Worm (Caenorhabditis elegans) whole organism, L4 larva: ENCODE data around the gene C10C6.13.
A peak's percentile ranks its signal among the peaks of the same experiment; 100 is the strongest.

Experiments
- F26F4.8 ChIP-seq: fragments of 200-800 bp; sonication (Bioruptor generic); conservative IDR thresholded peaks from 2 replicates; pipeline ENCODE4 v1.3.6; 2022; ENCODE audit warnings: missing genetic modification characterization, missing compliant biosample characterization
- F37D6.2 ChIP-seq: sonication (generic microtip); optimal IDR thresholded peaks from 2 replicates; lab custom pipeline; 2016; ENCODE audit warnings: mild to moderate bottlenecking, missing genetic modification characterization, missing compliant biosample characterization
- Y105C5A.15 ChIP-seq: fragments of 200-800 bp; sonication (Bioruptor generic); IDR thresholded peaks from 2 replicates; pipeline ENCODE4 v1.3.6; 2022; ENCODE audit warnings: missing genetic modification characterization, missing compliant biosample characterization
- Y48G9A.11 ChIP-seq: fragments of 200-800 bp; sonication (Bioruptor generic); IDR thresholded peaks from 2 replicates; pipeline ENCODE4 v1.3.6; 2022; ENCODE audit warnings: missing genetic modification reagents, missing genetic modification characterization, missing compliant biosample characterization
- aha-1 ChIP-seq: fragments of 150-350 bp; peaks from one replicate; lab custom pipeline; 2014; ENCODE audit warnings: missing biosample characterization, missing genetic modification characterization
- ama-1 ChIP-seq: fragments of 150-350 bp; optimal IDR thresholded peaks from 2 replicates; lab custom pipeline; 2014; ENCODE audit warnings: inconsistent platforms, mixed read lengths
- ceh-62 ChIP-seq: sonication (generic microtip); optimal IDR thresholded peaks from 2 replicates; lab custom pipeline; 2017; ENCODE audit warnings: missing biosample characterization, missing genetic modification characterization
- ces-1 ChIP-seq: fragments of 150-350 bp; sonication (generic microtip); optimal IDR thresholded peaks from 4 replicates; lab custom pipeline; 2014; ENCODE audit warnings: missing biosample characterization, missing genetic modification reagents, missing genetic modification characterization
- ctbp-1 ChIP-seq: fragments of 200-800 bp; sonication (Bioruptor generic); IDR thresholded peaks from 2 replicates; pipeline ENCODE4 v1.3.6; 2022; ENCODE audit warnings: missing genetic modification reagents, missing genetic modification characterization, missing compliant biosample characterization
- daf-16 ChIP-seq, 3 experiments: sonication (generic microtip); optimal IDR thresholded peaks; 2 replicates each; lab custom pipeline; 2016 to 2017; ENCODE audit warnings: missing genetic modification characterization in 3 of 3, missing genetic modification reagents in 3 of 3, mild to moderate bottlenecking in 2 of 3, missing compliant biosample characterization in 2 of 3, missing biosample characterization in 1 of 3, moderate library complexity in 1 of 3
- daf-19 ChIP-seq: fragments of 200-800 bp; sonication (Bioruptor generic); conservative IDR thresholded peaks from 2 replicates; pipeline ENCODE4 v1.3.6; 2022; ENCODE audit warnings: missing genetic modification characterization, missing compliant biosample characterization
- dmd-6 ChIP-seq: fragments of 200-800 bp; sonication (Bioruptor generic); IDR thresholded peaks from 2 replicates; pipeline ENCODE4 v1.3.6; 2022; ENCODE audit warnings: missing genetic modification reagents, missing genetic modification characterization, missing compliant biosample characterization
- dmd-8 ChIP-seq: fragments of 200-800 bp; sonication (Bioruptor generic); IDR thresholded peaks from 2 replicates; pipeline ENCODE4 v1.3.6; 2022; ENCODE audit warnings: missing genetic modification characterization, missing compliant biosample characterization
- dve-1 ChIP-seq: sonication (generic microtip); optimal IDR thresholded peaks from 2 replicates; lab custom pipeline; 2017; ENCODE audit warnings: antibody characterized with exemption, mild to moderate bottlenecking, missing genetic modification characterization, missing compliant biosample characterization; ENCODE audit not compliant: insufficient read depth
- egl-43 ChIP-seq: fragments of 200-800 bp; sonication (Bioruptor generic); IDR thresholded peaks from 2 replicates; pipeline ENCODE4 v1.3.6; 2022; ENCODE audit warnings: missing genetic modification reagents, missing genetic modification characterization, missing compliant biosample characterization
- gei-8 ChIP-seq: fragments of 200-800 bp; sonication (Bioruptor generic); optimal IDR thresholded peaks from 2 replicates; lab custom pipeline; 2018; ENCODE audit warnings: mild to moderate bottlenecking, missing genetic modification characterization, missing compliant biosample characterization
- hlh-11 ChIP-seq: fragments of 200-800 bp; sonication (Bioruptor generic); optimal IDR thresholded peaks from 2 replicates; lab custom pipeline; 2018; ENCODE audit warnings: mild to moderate bottlenecking, missing genetic modification characterization, missing compliant biosample characterization
- hlh-30 ChIP-seq: sonication (generic microtip); optimal IDR thresholded peaks from 2 replicates; lab custom pipeline; 2017; ENCODE audit warnings: antibody characterized with exemption, mild to moderate bottlenecking, missing genetic modification characterization, missing compliant biosample characterization; ENCODE audit not compliant: insufficient read depth
- jun-1 ChIP-seq: fragments of 150-350 bp; optimal IDR thresholded peaks from 2 replicates; lab custom pipeline; 2014; ENCODE audit warnings: missing biosample characterization, missing genetic modification reagents, missing genetic modification characterization
- lin-29 ChIP-seq: fragments of 200-800 bp; sonication (Bioruptor generic); IDR thresholded peaks from 2 replicates; pipeline ENCODE4 v1.3.6; 2022; ENCODE audit warnings: missing genetic modification reagents, missing genetic modification characterization, missing compliant biosample characterization
- lin-38 ChIP-seq: fragments of 200-800 bp; sonication (Bioruptor generic); IDR thresholded peaks from 2 replicates; pipeline ENCODE4 v1.3.6; 2022; ENCODE audit warnings: missing genetic modification reagents, missing genetic modification characterization, missing compliant biosample characterization
- lin-39 ChIP-seq: fragments of 150-350 bp; optimal IDR thresholded peaks from 2 replicates; lab custom pipeline; 2014; ENCODE audit warnings: missing biosample characterization, missing genetic modification reagents, missing genetic modification characterization
- mep-1 ChIP-seq: fragments of 150-350 bp; sonication (generic microtip); optimal IDR thresholded peaks from 3 replicates; lab custom pipeline; 2014; ENCODE audit warnings: missing biosample characterization, missing genetic modification characterization
- mxl-2 ChIP-seq: fragments of 200-800 bp; sonication (Bioruptor generic); conservative IDR thresholded peaks from 2 replicates; pipeline ENCODE4 v1.3.6; 2022; ENCODE audit warnings: missing genetic modification reagents, missing genetic modification characterization, missing compliant biosample characterization
- nhr-11 ChIP-seq: fragments of 150-350 bp; optimal IDR thresholded peaks from 2 replicates; lab custom pipeline; 2014; ENCODE audit warnings: missing biosample characterization, missing genetic modification characterization
- nhr-111 ChIP-seq: fragments of 200-800 bp; sonication (Bioruptor generic); optimal IDR thresholded peaks from 2 replicates; lab custom pipeline; 2018; ENCODE audit warnings: mild to moderate bottlenecking, missing genetic modification characterization, missing compliant biosample characterization
- nhr-25 ChIP-seq: sonication (generic microtip); optimal IDR thresholded peaks from 2 replicates; lab custom pipeline; 2017; ENCODE audit warnings: missing genetic modification characterization, mild to moderate bottlenecking, missing compliant biosample characterization, antibody characterized with exemption, moderate library complexity, borderline replicate concordance; ENCODE audit not compliant: insufficient read depth
- nhr-28 ChIP-seq: fragments of 150-350 bp; optimal IDR thresholded peaks from 2 replicates; lab custom pipeline; 2014; ENCODE audit warnings: missing biosample characterization, missing genetic modification characterization
- nhr-6 ChIP-seq: fragments of 150-350 bp; optimal IDR thresholded peaks from 2 replicates; lab custom pipeline; 2014; ENCODE audit warnings: missing biosample characterization, missing genetic modification characterization
- nhr-76 ChIP-seq: fragments of 150-350 bp; optimal IDR thresholded peaks from 2 replicates; lab custom pipeline; 2014; ENCODE audit warnings: missing biosample characterization, missing genetic modification characterization
- pha-4 ChIP-seq, 2 experiments: fragments of 150-350 bp in 1 of 2; fragments of 200-800 bp in 1 of 2; sonication (Bioruptor generic) in 1 of 2; IDR thresholded peaks in 1 of 2; optimal IDR thresholded peaks in 1 of 2; 2 replicates each; pipeline versions ENCODE4 v1.3.6 to Lab custom; 2014 to 2022; ENCODE audit warnings: missing genetic modification characterization in 2 of 2, missing genetic modification reagents in 2 of 2, missing biosample characterization in 1 of 2, missing compliant biosample characterization in 1 of 2
- rbr-2 ChIP-seq: sonication (generic microtip); optimal IDR thresholded peaks from 2 replicates; lab custom pipeline; 2016; ENCODE audit warnings: missing genotype, missing genetic modification characterization, missing compliant biosample characterization
- sdz-12 ChIP-seq: fragments of 200-800 bp; sonication (Bioruptor generic); optimal IDR thresholded peaks from 2 replicates; lab custom pipeline; 2018; ENCODE audit warnings: mild to moderate bottlenecking, missing genetic modification characterization, missing compliant biosample characterization
- skn-1 ChIP-seq: fragments of 150-350 bp; optimal IDR thresholded peaks from 2 replicates; lab custom pipeline; 2014; ENCODE audit warnings: missing biosample characterization, missing genetic modification characterization
- snpc-4 ChIP-seq: fragments of 150-350 bp; optimal IDR thresholded peaks from 2 replicates; lab custom pipeline; 2014; ENCODE audit warnings: missing biosample characterization, missing genetic modification characterization
- tag-97 ChIP-seq: fragments of 200-800 bp; sonication (Bioruptor generic); IDR thresholded peaks from 2 replicates; pipeline ENCODE4 v1.3.6; 2022; ENCODE audit warnings: missing genetic modification characterization, missing compliant biosample characterization
- unc-62 ChIP-seq, 3 experiments: fragments of 150-350 bp in 1 of 3; sonication (generic microtip); optimal IDR thresholded peaks in 2 of 3; peaks in 1 of 3; 1 replicate in 1 of 3; 2 replicates in 2 of 3; lab custom pipeline; 2014 to 2017; ENCODE audit warnings: missing biosample characterization in 3 of 3, missing genetic modification characterization in 3 of 3, missing genetic modification reagents in 3 of 3, missing genotype in 1 of 3
- zfp-3 ChIP-seq: fragments of 200-800 bp; sonication (Bioruptor generic); conservative IDR thresholded peaks from 2 replicates; pipeline ENCODE4 v1.3.6; 2022; ENCODE audit warnings: missing genetic modification reagents, missing genetic modification characterization, missing compliant biosample characterization

The C10C6.13 gene

ce11 chrIV:11458700-11459263 is 10.8 kb downstream of the C10C6.13 start:
- no peak for TF ChIP-seq nhr-25 (tag; lab: Kevin White, UChicago)
- no peak for TF ChIP-seq pha-4 (GFP tag; IDR thresholded peaks at IDR 0.05; lab: Robert Waterston, UW)
- no peak for TF ChIP-seq pha-4 (tag; optimal IDR thresholded peaks at IDR 0.05; lab: Kevin White, UChicago)
- no peak for TF ChIP-seq daf-19 (GFP tag; lab: Robert Waterston, UW)
- TF ChIP-seq unc-62 (GFP tag; optimal IDR thresholded peaks at IDR 0.05 in 1 of 2; lab: Kevin White, UChicago), result peak in 1 of 2 experiments; percentile 91
- no peak for TF ChIP-seq unc-62 (tag; optimal IDR thresholded peaks at IDR 0.05; lab: Kevin White, UChicago)
- no peak for TF ChIP-seq F26F4.8 (GFP tag; lab: Robert Waterston, UW)
- no peak for TF ChIP-seq ctbp-1 (GFP tag; lab: Robert Waterston, UW)
- TF ChIP-seq nhr-28 (tag; lab: Kevin White, UChicago), result no peak
- no peak for TF ChIP-seq dve-1 (tag; lab: Kevin White, UChicago)
- TF ChIP-seq egl-43 (GFP tag; lab: Robert Waterston, UW), result no peak
- TF ChIP-seq nhr-111 (GFP tag; lab: Kevin White, UChicago), result no peak
- TF ChIP-seq nhr-11 (tag; lab: Kevin White, UChicago), result peak; percentile 5
- no peak for TF ChIP-seq Y48G9A.11 (GFP tag; lab: Robert Waterston, UW)
- no peak for TF ChIP-seq sdz-12 (GFP tag; lab: Kevin White, UChicago)
- no peak for TF ChIP-seq dmd-8 (GFP tag; lab: Robert Waterston, UW)
- no peak for TF ChIP-seq mxl-2 (GFP tag; lab: Robert Waterston, UW)

DNA sequence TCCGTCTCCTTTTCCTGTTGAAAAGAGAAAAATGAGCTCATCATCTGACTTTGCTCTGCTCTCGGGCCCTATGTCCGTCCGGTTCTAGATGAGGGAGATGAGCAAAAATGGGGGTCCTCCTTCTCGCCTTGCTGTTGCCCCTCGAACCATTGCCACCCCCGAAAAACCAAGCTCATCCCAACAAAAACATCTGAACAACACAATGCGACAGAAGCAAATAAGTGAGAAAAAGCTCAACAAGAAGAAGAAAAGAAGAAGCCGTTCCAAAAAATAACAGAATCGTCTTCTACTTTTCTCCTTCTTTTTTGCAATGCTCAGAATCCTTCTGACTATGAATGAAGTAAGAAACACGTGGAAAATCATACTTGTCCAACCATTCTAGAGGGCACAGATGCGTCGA is 13.7 kb downstream of the C10C6.13 start:
- TF ChIP-seq hlh-30, result no peak
- peak; percentile 95 for TF ChIP-seq aha-1 (tag; lab: Kevin White, UChicago)
- no peak for TF ChIP-seq egl-43 (GFP tag; lab: Robert Waterston, UW)
- no peak for TF ChIP-seq lin-38 (GFP tag; lab: Robert Waterston, UW)

DNA sequence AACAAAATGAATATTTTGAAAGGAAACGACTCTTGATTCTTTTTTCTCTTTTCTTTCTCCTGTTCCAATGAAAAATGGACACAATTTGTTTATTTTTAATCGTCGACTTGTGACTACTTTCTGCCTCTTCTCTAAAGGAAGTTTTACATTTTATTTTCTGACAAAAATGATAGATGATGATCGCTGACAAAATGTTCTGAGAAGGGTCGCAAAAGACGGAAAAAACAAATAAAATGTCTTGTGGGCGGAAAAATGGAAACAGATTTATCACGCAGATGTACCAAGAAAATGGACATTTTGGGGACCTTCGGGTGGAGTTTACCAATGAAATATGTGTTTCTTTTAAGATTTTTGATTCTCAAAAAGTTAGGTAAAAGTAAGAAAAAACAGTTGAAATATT is 16.6 kb downstream of the C10C6.13 start:
- TF ChIP-seq zfp-3 (GFP tag; lab: Robert Waterston, UW) (no peak), mep-1 (tag; lab: Kevin White, UChicago) (no peak), skn-1 (tag; lab: Kevin White, UChicago) (no peak), lin-38 (GFP tag; lab: Robert Waterston, UW) (no peak), lin-39 (tag; lab: Kevin White, UChicago) (no peak), jun-1 (tag; lab: Kevin White, UChicago) (no peak), Y105C5A.15 (no peak), lin-29 (GFP tag; lab: Robert Waterston, UW) (no peak), tag-97 (GFP tag; lab: Robert Waterston, UW) (no peak), ces-1 (GFP tag; lab: Kevin White, UChicago) (no peak), ceh-62 (tag; lab: Kevin White, UChicago) (no peak), nhr-76 (tag; lab: Kevin White, UChicago) (no peak), mxl-2 (GFP tag; lab: Robert Waterston, UW) (no peak)

DNA sequence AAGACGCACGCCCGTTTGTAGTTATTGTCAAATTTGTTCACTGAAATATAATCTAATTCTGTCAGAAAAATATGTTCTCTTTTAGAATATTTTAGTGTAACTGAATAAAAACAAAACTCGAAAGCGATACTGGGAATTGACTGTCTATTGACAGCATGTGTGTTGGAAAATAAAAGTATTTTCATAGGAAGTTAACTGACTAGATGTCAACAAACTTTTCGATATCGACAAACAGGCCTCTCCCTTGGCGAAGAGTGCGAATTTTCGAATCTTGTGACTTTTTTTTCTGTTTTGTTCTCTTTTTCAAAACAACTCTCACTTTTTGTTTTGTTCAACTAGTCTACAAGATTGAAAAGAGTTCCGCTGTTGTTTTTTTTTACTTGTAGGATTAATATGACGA is 31.3 kb downstream of the C10C6.13 start:
- no peak for TF ChIP-seq gei-8 (GFP tag; lab: Kevin White, UChicago)
- TF ChIP-seq snpc-4, result no peak
- no peak for TF ChIP-seq ceh-62 (tag; lab: Kevin White, UChicago)
- peak; percentile 44; the same call in 1 of the 2 replicates for TF ChIP-seq dmd-6
- peak; percentile 1 for TF ChIP-seq rbr-2 (tag; lab: Kevin White, UChicago)
- TF ChIP-seq nhr-25 (tag; lab: Kevin White, UChicago), result no peak
- TF ChIP-seq daf-16 (GFP tag; optimal IDR thresholded peaks at IDR 0.05; lab: Kevin White, UChicago), result no peak
- peak; percentile 92 for TF ChIP-seq daf-16 (tag; optimal IDR thresholded peaks at IDR 0.05; lab: Kevin White, UChicago)
- TF ChIP-seq nhr-6 (tag; lab: Kevin White, UChicago), result no peak
- peak; percentile 22 for TF ChIP-seq ama-1 (lab: Kevin White, UChicago)
- no peak for TF ChIP-seq hlh-11 (tag; lab: Kevin White, UChicago)
- TF ChIP-seq F37D6.2 (tag; lab: Kevin White, UChicago), result no peak
- TF ChIP-seq aha-1 (tag; lab: Kevin White, UChicago), result peak; percentile 79
- TF ChIP-seq, all 104 proteins: peak for 5
